Worm (Caenorhabditis elegans) whole organism, young adult: Measurements from ENCODE around the gene W06A11.1.

Experiments
- akir-1 ChIP-seq: fragments of 200-800 bp; sonication (Bioruptor generic); optimal IDR thresholded peaks from 2 replicates; lab custom pipeline; 2018; ENCODE audit warnings: mild to moderate bottlenecking, missing genetic modification characterization, moderate library complexity, missing compliant biosample characterization
- ama-1 ChIP-seq, 3 experiments: fragments of 150-350 bp in 1 of 3; sonication (generic microtip) in 2 of 3; optimal IDR thresholded peaks; 2 replicates each; lab custom pipeline; 2014 to 2018; ENCODE audit warnings: missing biosample characterization in 2 of 3, missing genetic modification characterization in 2 of 3, missing genetic modification reagents in 2 of 3
- ceh-27 ChIP-seq: fragments of 200-800 bp; sonication (Bioruptor generic); optimal IDR thresholded peaks from 2 replicates; lab custom pipeline; 2018; ENCODE audit warnings: mild to moderate bottlenecking, missing genetic modification characterization, moderate library complexity, missing compliant biosample characterization
- ceh-58 ChIP-seq: fragments of 200-800 bp; sonication (Bioruptor generic); IDR thresholded peaks from 2 replicates; pipeline ENCODE4 v1.3.6; 2022; ENCODE audit warnings: missing genetic modification characterization, missing compliant biosample characterization
- dpff-1 ChIP-seq: sonication (generic microtip); optimal IDR thresholded peaks from 2 replicates; lab custom pipeline; 2017; ENCODE audit warnings: mild to moderate bottlenecking, missing genetic modification characterization, missing compliant biosample characterization
- mxl-1 ChIP-seq: sonication (generic microtip); optimal IDR thresholded peaks from 2 replicates; lab custom pipeline; 2016; ENCODE audit warnings: missing genetic modification characterization, missing compliant biosample characterization
- pha-4 ChIP-seq: fragments of 150-350 bp; sonication (generic microtip); optimal IDR thresholded peaks from 2 replicates; lab custom pipeline; 2014; ENCODE audit warnings: missing biosample characterization, missing genetic modification reagents, missing genetic modification characterization

DNA sequence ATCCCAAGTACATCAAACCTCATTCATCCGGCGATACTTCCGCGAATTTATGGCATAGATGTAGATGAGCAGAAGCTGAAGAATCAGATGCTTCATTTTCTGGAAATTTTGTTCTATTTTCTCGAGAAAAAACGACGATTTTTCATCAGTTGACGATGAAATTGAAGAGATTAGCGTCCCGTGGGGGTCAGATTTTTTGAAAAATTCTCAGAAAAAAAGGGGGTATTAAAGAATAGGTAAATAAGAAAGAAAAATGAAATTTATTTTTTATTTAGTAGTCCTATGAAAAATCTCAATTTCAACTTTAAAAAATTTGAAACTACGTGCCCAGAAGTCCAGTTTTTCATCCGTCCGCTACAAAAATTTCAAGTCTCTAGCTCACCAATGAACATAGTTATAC is 41.9 kb upstream of the W06A11.1 start, which contains the start of gene K07D4.5:
- TF ChIP-seq ceh-27 (GFP tag; lab: Kevin White, UChicago) = no peak
- TF ChIP-seq ceh-58 (GFP tag; lab: Robert Waterston, UW) = no peak
- TF ChIP-seq dpff-1 (tag; lab: Kevin White, UChicago) = no peak
- no peak for TF ChIP-seq pha-4 (tag; lab: Kevin White, UChicago)
- TF ChIP-seq ama-1 (optimal IDR thresholded peaks at IDR 0.05; lab: Kevin White, UChicago) = no peak
- TF ChIP-seq ama-1 (GFP tag; optimal IDR thresholded peaks at IDR 0.05; lab: Kevin White, UChicago) = no peak
- TF ChIP-seq akir-1 (GFP tag; lab: Kevin White, UChicago) = no peak
- no peak for TF ChIP-seq mxl-1 (tag; lab: Kevin White, UChicago)
